Fruit fly (Drosophila melanogaster) whole organism, embryonic: ENCODE data around the gene CG32801.

Experiments used
- C15 ChIP-seq: fragments of 200-800 bp; sonication (Bioruptor generic); IDR thresholded peaks from 3 replicates; pipeline ENCODE4 v1.3.6; 2022; ENCODE audit warnings: missing biosample characterization, missing genetic modification characterization
- CG10147 ChIP-seq: fragments of 200-800 bp; sonication (Bioruptor generic); optimal IDR thresholded peaks from 2 replicates; lab custom pipeline; 2019; ENCODE audit warnings: missing biosample characterization, mild to moderate bottlenecking, missing genetic modification characterization, moderate library complexity
- CG10209 ChIP-seq: fragments of 200-800 bp; sonication (Bioruptor generic); optimal IDR thresholded peaks from 3 replicates; lab custom pipeline; 2017; ENCODE audit warnings: missing biosample characterization, mild to moderate bottlenecking, missing genetic modification characterization, missing genetic modification reagents
- CG11247 ChIP-seq: fragments of 200-800 bp; sonication (Bioruptor generic); IDR thresholded peaks from 2 replicates; pipeline ENCODE4 v1.3.6; 2022; ENCODE audit warnings: missing biosample characterization, missing genetic modification characterization
- CG11456 ChIP-seq: fragments of 200-800 bp; sonication (Bioruptor generic); IDR thresholded peaks from 3 replicates; pipeline ENCODE4 v1.3.6; 2022; ENCODE audit warnings: missing biosample characterization, missing genetic modification characterization
- CG12219 ChIP-seq: fragments of 200-800 bp; sonication (Bioruptor generic); optimal IDR thresholded peaks from 3 replicates; lab custom pipeline; 2018; ENCODE audit warnings: missing biosample characterization, mild to moderate bottlenecking, missing genetic modification characterization
- CG12391 ChIP-seq: fragments of 200-800 bp; sonication (Bioruptor generic); optimal IDR thresholded peaks from 3 replicates; lab custom pipeline; 2018; ENCODE audit warnings: missing biosample characterization, mild to moderate bottlenecking, missing genetic modification characterization, moderate library complexity
- CG12659 ChIP-seq: fragments of 200-800 bp; sonication (Bioruptor generic); optimal IDR thresholded peaks from 3 replicates; lab custom pipeline; 2017; ENCODE audit warnings: mild to moderate bottlenecking, missing biosample characterization, missing genetic modification reagents, missing genetic modification characterization
- CG13894 ChIP-seq: fragments of 200-800 bp; sonication (Bioruptor generic); optimal IDR thresholded peaks from 3 replicates; lab custom pipeline; 2018; ENCODE audit warnings: missing biosample characterization, mild to moderate bottlenecking, missing genetic modification characterization, moderate library complexity
- CG14965 ChIP-seq: fragments of 200-800 bp; sonication (Bioruptor generic); optimal IDR thresholded peaks from 2 replicates; lab custom pipeline; 2016; ENCODE audit warnings: missing biosample characterization, missing genetic modification characterization, borderline replicate concordance
- CG18011 ChIP-seq: fragments of 200-800 bp; sonication (Bioruptor generic); optimal IDR thresholded peaks from 2 replicates; lab custom pipeline; 2017; ENCODE audit warnings: missing biosample characterization, missing genetic modification characterization, mild to moderate bottlenecking, moderate library complexity, missing genotype
- CG31388 ChIP-seq: fragments of 200-800 bp; sonication (Bioruptor generic); optimal IDR thresholded peaks from 2 replicates; lab custom pipeline; 2016; ENCODE audit warnings: missing biosample characterization, missing genetic modification characterization
- CG33213 ChIP-seq: fragments of 200-800 bp; sonication (Bioruptor generic); optimal IDR thresholded peaks from 3 replicates; lab custom pipeline; 2016; ENCODE audit warnings: missing biosample characterization, missing genetic modification characterization
- CG33557 ChIP-seq: fragments of 200-800 bp; sonication (Bioruptor generic); optimal IDR thresholded peaks from 2 replicates; lab custom pipeline; 2019; ENCODE audit warnings: missing biosample characterization, mild to moderate bottlenecking, missing genetic modification characterization, moderate library complexity
- CG4328 ChIP-seq: fragments of 200-800 bp; sonication (Bioruptor generic); optimal IDR thresholded peaks from 3 replicates; lab custom pipeline; 2017; ENCODE audit warnings: missing biosample characterization, missing genetic modification reagents, missing genetic modification characterization
- CG6254 ChIP-seq: fragments of 200-800 bp; sonication (Bioruptor generic); optimal IDR thresholded peaks from 3 replicates; lab custom pipeline; 2017; ENCODE audit warnings: mild to moderate bottlenecking, missing biosample characterization, missing genetic modification reagents, missing genetic modification characterization
- CG6854 ChIP-seq: fragments of 200-800 bp; sonication (Bioruptor generic); optimal IDR thresholded peaks from 3 replicates; lab custom pipeline; 2017; ENCODE audit warnings: missing biosample characterization, mild to moderate bottlenecking, missing genetic modification characterization
- CG7928 ChIP-seq: fragments of 200-800 bp; sonication (Bioruptor generic); optimal IDR thresholded peaks from 2 replicates; lab custom pipeline; 2017; ENCODE audit warnings: missing biosample characterization, mild to moderate bottlenecking, missing genetic modification characterization
- CG9932 ChIP-seq: fragments of 200-800 bp; sonication (Bioruptor generic); IDR thresholded peaks from 2 replicates; pipeline ENCODE4 v1.3.6; 2022; ENCODE audit warnings: missing biosample characterization, missing genetic modification characterization
- CrebB ChIP-seq: fragments of 200-800 bp; sonication (Bioruptor generic); optimal IDR thresholded peaks from 3 replicates; lab custom pipeline; 2018; ENCODE audit warnings: missing biosample characterization, mild to moderate bottlenecking, missing genetic modification characterization
- Dll ChIP-seq: fragments of 200-800 bp; sonication (Bioruptor generic); IDR thresholded peaks from 4 replicates; pipeline ENCODE4 v1.3.6; 2022; ENCODE audit warnings: missing biosample characterization, missing genetic modification characterization; ENCODE audit not compliant: partially characterized antibody
- Dp ChIP-seq: fragments of 200-800 bp; sonication (Bioruptor generic); optimal IDR thresholded peaks from 2 replicates; lab custom pipeline; 2018; ENCODE audit warnings: missing biosample characterization, mild to moderate bottlenecking, missing genetic modification characterization, moderate library complexity
- Ets65A ChIP-seq: fragments of 200-800 bp; sonication (Bioruptor generic); peaks from one replicate; lab custom pipeline; 2016; ENCODE audit warnings: missing biosample characterization, missing genetic modification characterization
- Ets97D ChIP-seq: fragments of 200-800 bp; sonication (Bioruptor generic); optimal IDR thresholded peaks from 3 replicates; lab custom pipeline; 2016; ENCODE audit warnings: missing biosample characterization, missing genetic modification characterization
- Hr51 ChIP-seq, 2 experiments: fragments of 200-800 bp; sonication (Bioruptor generic); optimal IDR thresholded peaks; 2 replicates in 1 of 2; 3 replicates in 1 of 2; lab custom pipeline; 2016 to 2018; ENCODE audit warnings: missing biosample characterization in 2 of 2, missing genetic modification characterization in 2 of 2, mild to moderate bottlenecking in 1 of 2, moderate library complexity in 1 of 2
- Lhr ChIP-seq: fragments of 200-800 bp; sonication (Bioruptor generic); optimal IDR thresholded peaks from 3 replicates; lab custom pipeline; 2017; ENCODE audit warnings: mild to moderate bottlenecking, missing biosample characterization, missing genetic modification reagents, missing genetic modification characterization
- Myb ChIP-seq: fragments of 200-800 bp; sonication (Bioruptor generic); optimal IDR thresholded peaks from 2 replicates; lab custom pipeline; 2016; ENCODE audit warnings: missing biosample characterization, missing genetic modification characterization
- NK7.1 ChIP-seq: fragments of 200-800 bp; sonication (Bioruptor generic); optimal IDR thresholded peaks from 3 replicates; lab custom pipeline; 2016; ENCODE audit warnings: missing biosample characterization, missing genetic modification characterization
- Nf-YA ChIP-seq: fragments of 200-800 bp; sonication (Bioruptor generic); IDR thresholded peaks from 2 replicates; pipeline ENCODE4 v1.3.6; 2022; ENCODE audit warnings: missing biosample characterization, missing genetic modification characterization
- NfI ChIP-seq: fragments of 200-800 bp; sonication (Bioruptor generic); optimal IDR thresholded peaks from 3 replicates; lab custom pipeline; 2018; ENCODE audit warnings: missing biosample characterization, mild to moderate bottlenecking, missing genetic modification characterization, moderate library complexity
- Side ChIP-seq: fragments of 200-800 bp; sonication (Bioruptor generic); optimal IDR thresholded peaks from 2 replicates; lab custom pipeline; 2016; ENCODE audit warnings: missing biosample characterization, missing genetic modification characterization
- Xrp1 ChIP-seq: fragments of 200-800 bp; sonication (Bioruptor generic); IDR thresholded peaks from 2 replicates; pipeline ENCODE4 v1.3.6; 2022; ENCODE audit warnings: missing biosample characterization, missing genetic modification characterization
- ara ChIP-seq: fragments of 200-800 bp; sonication (Bioruptor generic); IDR thresholded peaks from 2 replicates; pipeline ENCODE4 v1.3.6; 2022; ENCODE audit warnings: missing biosample characterization, missing genetic modification characterization
- bcd ChIP-seq: fragments of 200-800 bp; sonication (Bioruptor generic); optimal IDR thresholded peaks from 2 replicates; lab custom pipeline; 2017; ENCODE audit warnings: missing biosample characterization, mild to moderate bottlenecking, missing genetic modification characterization
- bigmax ChIP-seq: fragments of 200-800 bp; sonication (Bioruptor generic); optimal IDR thresholded peaks from 2 replicates; lab custom pipeline; 2018; ENCODE audit warnings: missing biosample characterization, mild to moderate bottlenecking, missing genetic modification characterization
- btn ChIP-seq: fragments of 200-800 bp; sonication (Bioruptor generic); optimal IDR thresholded peaks from 2 replicates; lab custom pipeline; 2016; ENCODE audit warnings: missing biosample characterization, missing genetic modification characterization
- ci ChIP-seq: fragments of 200-800 bp; sonication (Bioruptor generic); IDR thresholded peaks from 3 replicates; pipeline ENCODE4 v1.3.6; 2022; ENCODE audit warnings: missing biosample characterization, missing genetic modification characterization
- crc ChIP-seq: fragments of 200-800 bp; sonication (Bioruptor generic); optimal IDR thresholded peaks from 2 replicates; lab custom pipeline; 2016; ENCODE audit warnings: missing biosample characterization, missing genetic modification characterization
- emc ChIP-seq: fragments of 200-800 bp; sonication (Bioruptor generic); optimal IDR thresholded peaks from 2 replicates; lab custom pipeline; 2016; ENCODE audit warnings: missing biosample characterization, missing genetic modification characterization
- hkb ChIP-seq, 2 experiments: fragments of 200-800 bp in 1 of 2; fragments of >200 bp in 1 of 2; sonication (Bioruptor generic) in 1 of 2; IDR thresholded peaks in 1 of 2; optimal IDR thresholded peaks in 1 of 2; 2 replicates each; pipeline versions ENCODE4 v1.3.6 to Lab custom; 2017 to 2022; ENCODE audit warnings: missing biosample characterization in 1 of 2, missing genetic modification characterization in 1 of 2
- kay ChIP-seq: fragments of 200-800 bp; sonication (Bioruptor generic); optimal IDR thresholded peaks from 2 replicates; lab custom pipeline; 2016; ENCODE audit warnings: missing biosample characterization, missing genetic modification characterization
- lab ChIP-seq: fragments of 200-800 bp; sonication (Bioruptor generic); optimal IDR thresholded peaks from 3 replicates; lab custom pipeline; 2017; ENCODE audit warnings: missing biosample characterization, missing genetic modification characterization, mild to moderate bottlenecking, moderate library complexity, missing genetic modification reagents
- onecut ChIP-seq: fragments of 200-800 bp; sonication (Bioruptor generic); IDR thresholded peaks from 2 replicates; pipeline ENCODE4 v1.3.6; 2022; ENCODE audit warnings: missing biosample characterization, missing genetic modification characterization
- pho ChIP-seq: fragments of 200-800 bp; sonication (Bioruptor generic); optimal IDR thresholded peaks from 2 replicates; lab custom pipeline; 2016; ENCODE audit warnings: missing biosample characterization, missing genetic modification characterization
- row ChIP-seq: fragments of 200-800 bp; sonication (Bioruptor generic); IDR thresholded peaks from 3 replicates; pipeline ENCODE4 v1.3.6; 2022; ENCODE audit warnings: missing biosample characterization, missing genetic modification characterization
- tap ChIP-seq: fragments of 200-800 bp; optimal IDR thresholded peaks from 3 replicates; lab custom pipeline; 2019; ENCODE audit warnings: missing biosample characterization, mild to moderate bottlenecking, missing genetic modification characterization, moderate library complexity
- trh ChIP-seq: fragments of 200-800 bp; sonication (Bioruptor generic); optimal IDR thresholded peaks from 2 replicates; lab custom pipeline; 2016; ENCODE audit warnings: missing biosample characterization, missing genetic modification characterization
- twi ChIP-seq: fragments of 200-800 bp; optimal IDR thresholded peaks from 2 replicates; lab custom pipeline; 2019; ENCODE audit warnings: missing biosample characterization, mild to moderate bottlenecking, missing genetic modification characterization, moderate library complexity
- tx ChIP-seq: fragments of 200-800 bp; sonication (Bioruptor generic); optimal IDR thresholded peaks from 2 replicates; lab custom pipeline; 2016; ENCODE audit warnings: missing biosample characterization, missing genetic modification characterization
- vnd ChIP-seq: fragments of 200-800 bp; sonication (Bioruptor generic); IDR thresholded peaks from 3 replicates; pipeline ENCODE4 v1.3.6; 2022; ENCODE audit warnings: missing biosample characterization, missing genetic modification characterization; ENCODE audit not compliant: partially characterized antibody

CG32801 gene

dm6 chrX:1854070-1854469 lies 48.9 kb downstream of the CG32801 start (continued):
- TF ChIP-seq crc (GFP tag; lab: Kevin White, UChicago), result peak; percentile 50
- TF ChIP-seq tx (GFP tag; lab: Kevin White, UChicago), result peak; percentile 32
- no peak for TF ChIP-seq Xrp1 (GFP tag; lab: Robert Waterston, UW)
- TF ChIP-seq CG12219 (GFP tag; lab: Kevin White, UChicago), result peak; percentile 47
- TF ChIP-seq NK7.1 (GFP tag; lab: Kevin White, UChicago), result peak; percentile 64
- TF ChIP-seq CG11456 (GFP tag; lab: Robert Waterston, UW), result peak; percentile 81
- TF ChIP-seq Lhr (GFP tag; lab: Kevin White, UChicago), result no peak
- TF ChIP-seq CG31388 (GFP tag; lab: Kevin White, UChicago), result no peak
- TF ChIP-seq kay (GFP tag; lab: Kevin White, UChicago), result peak; percentile 10
- TF ChIP-seq vnd, result no peak
- peak; percentile 4 for TF ChIP-seq bigmax (GFP tag; lab: Kevin White, UChicago)
- no peak for TF ChIP-seq CG33557 (GFP tag; lab: Kevin White, UChicago)
- TF ChIP-seq CG14965 (GFP tag; lab: Kevin White, UChicago), result peak; percentile 50
- TF ChIP-seq Nf-YA (GFP tag; lab: Robert Waterston, UW), result peak; percentile 74
- no peak for TF ChIP-seq ara (GFP tag; lab: Robert Waterston, UW)
- TF ChIP-seq bcd, result peak; percentile 54
- no peak for TF ChIP-seq tap (tag; lab: Kevin White, UChicago)
- TF ChIP-seq Dll, result no peak
- TF ChIP-seq pho, result peak; percentile 66
- TF ChIP-seq hkb (optimal IDR thresholded peaks at IDR 0.05; lab: Kevin White, UChicago), result no peak
- TF ChIP-seq hkb (GFP tag; IDR thresholded peaks at IDR 0.05; lab: Robert Waterston, UW), result peak; percentile 89
- TF ChIP-seq Myb (GFP tag; lab: Kevin White, UChicago), result peak; percentile 42
- no peak for TF ChIP-seq emc (GFP tag; lab: Kevin White, UChicago)
- TF ChIP-seq CG7928 (GFP tag; lab: Kevin White, UChicago), result peak; percentile 53
- peak; percentile 64 for TF ChIP-seq CG33213
- peak; percentile 97 for TF ChIP-seq lab (GFP tag; lab: Kevin White, UChicago)
- peak; percentile 60 for TF ChIP-seq Side (GFP tag; lab: Kevin White, UChicago)
- peak; percentile 89 for TF ChIP-seq CG6854 (GFP tag; lab: Kevin White, UChicago)
- TF ChIP-seq row (GFP tag; lab: Robert Waterston, UW), result 0 out of 3 replicates have a peak, but pooled peaks have one; percentile 7
- TF ChIP-seq CG10209 (GFP tag; lab: Kevin White, UChicago), result peak; percentile 75
- peak; percentile 82 for TF ChIP-seq CrebB (tag; lab: Kevin White, UChicago)
- peak; percentile 71; the same call in 1 of the 3 replicates for TF ChIP-seq C15 (GFP tag; lab: Robert Waterston, UW)
- no peak for TF ChIP-seq CG12391 (tag; lab: Kevin White, UChicago)
- TF ChIP-seq Hr51 (GFP tag; optimal IDR thresholded peaks at IDR 0.05; lab: Kevin White, UChicago), result peak; percentile 8 to 73
- peak; percentile 77 for TF ChIP-seq CG12659 (GFP tag; lab: Kevin White, UChicago)
- peak; percentile 21 for TF ChIP-seq btn (GFP tag; lab: Kevin White, UChicago)
- TF ChIP-seq ci (GFP tag; lab: Robert Waterston, UW), result peak; percentile 61; the same call in 2 of the 3 replicates
- peak; percentile 43 for TF ChIP-seq CG18011
- TF ChIP-seq Ets65A (GFP tag; lab: Kevin White, UChicago), result peak; percentile 82
- TF ChIP-seq twi (tag; lab: Kevin White, UChicago), result no peak
- peak; percentile 83 for TF ChIP-seq CG13894 (tag; lab: Kevin White, UChicago)
- peak; percentile 39 for TF ChIP-seq trh (GFP tag; lab: Kevin White, UChicago)
- peak; percentile 64 for TF ChIP-seq CG4328
- peak; percentile 25 for TF ChIP-seq NfI
- TF ChIP-seq onecut, result peak; percentile 44
- peak; percentile 12 for TF ChIP-seq Ets97D (GFP tag; lab: Kevin White, UChicago)
- peak; percentile 52 for TF ChIP-seq CG9932
- peak; percentile 78 for TF ChIP-seq CG11247 (GFP tag; lab: Robert Waterston, UW)
- TF ChIP-seq Dp (GFP tag; lab: Kevin White, UChicago), result no peak
- TF ChIP-seq CG10147 (GFP tag; lab: Kevin White, UChicago), result peak; percentile 26
- TF ChIP-seq CG6254, result no peak
